Worm (Caenorhabditis elegans): ENCODE data around the gene ddx-17.

ce11 chrV:14033649-14034048, 21.8 kb upstream of the ddx-17 start, which contains the start of gene ins-10:
- TF ChIP-seq flh-1 (GFP tag; optimal IDR thresholded peaks at IDR 0.05) (no peak), ceh-83 (GFP tag; optimal IDR thresholded peaks at IDR 0.05) (no peak), lsy-2 (tag; optimal IDR thresholded peaks at IDR 0.05) (no peak), sptf-1 (tag; optimal IDR thresholded peaks at IDR 0.05) (no peak), unc-62 (GFP tag; optimal IDR thresholded peaks at IDR 0.05) (no peak), nhr-12 (tag; optimal IDR thresholded peaks at IDR 0.05) (no peak), ces-1 (GFP tag; optimal IDR thresholded peaks at IDR 0.05) (no peak), pha-4 (tag; optimal IDR thresholded peaks at IDR 0.05) (no peak), unc-39 (tag; optimal IDR thresholded peaks at IDR 0.05) (no peak), ceh-43 (GFP tag; optimal IDR thresholded peaks at IDR 0.05) (no peak), sem-2 (GFP tag; optimal IDR thresholded peaks at IDR 0.05) (no peak), lin-32 (GFP tag; optimal IDR thresholded peaks at IDR 0.05) (no peak), ztf-11 (tag; optimal IDR thresholded peaks at IDR 0.05) (no peak), nhr-28 (tag; optimal IDR thresholded peaks at IDR 0.05) (no peak)
